Worm (Caenorhabditis elegans) whole organism, L2 larva: ENCODE measurements around the gene fipr-6.

Experiments
- ama-1 ChIP-seq: fragments of 150-350 bp; optimal IDR thresholded peaks from 2 replicates; lab custom pipeline; 2018; ENCODE audit warnings: inconsistent platforms
- nhr-10 ChIP-seq: sonication (generic microtip); optimal IDR thresholded peaks from 2 replicates; lab custom pipeline; 2017; ENCODE audit warnings: missing biosample characterization, missing genetic modification characterization
- snpc-4 ChIP-seq: fragments of 150-350 bp; optimal IDR thresholded peaks from 2 replicates; lab custom pipeline; 2014; ENCODE audit warnings: missing biosample characterization, missing genetic modification characterization
- unc-62 ChIP-seq: fragments of 150-350 bp; optimal IDR thresholded peaks from 2 replicates; lab custom pipeline; 2014; ENCODE audit warnings: missing biosample characterization, missing genetic modification reagents, missing genetic modification characterization

- TF ChIP-seq nhr-10 (tag; lab: Kevin White, UChicago), result no peak
- no peak for TF ChIP-seq unc-62 (GFP tag; lab: Kevin White, UChicago)
- TF ChIP-seq snpc-4, result no peak
- TF ChIP-seq ama-1, result no peak
These were observed 20.8 kb upstream of the fipr-6 start, which contains the start of gene tftc-3 for ce11 chrV:10210244-10210643.
